Fruit fly (Drosophila melanogaster) whole organism, pupa: ENCODE measurements around the gene CG13699.

Source experiments
- CG10348 ChIP-seq: fragments of 200-800 bp; sonication (Bioruptor generic); IDR thresholded peaks from 2 replicates; pipeline ENCODE4 v1.3.6; 2022; ENCODE audit warnings: missing biosample characterization, missing genetic modification characterization
- CG12605 ChIP-seq: fragments of 200-800 bp; sonication (Bioruptor generic); IDR thresholded peaks from 2 replicates; pipeline ENCODE4 v1.3.6; 2022; ENCODE audit warnings: missing biosample characterization, missing genetic modification characterization
- CG13204 ChIP-seq: fragments of 200-800 bp; sonication (Bioruptor generic); optimal IDR thresholded peaks from 2 replicates; lab custom pipeline; 2018; ENCODE audit warnings: missing biosample characterization, mild to moderate bottlenecking, missing genetic modification characterization, moderate library complexity
- CG14655 ChIP-seq: fragments of 200-800 bp; sonication (Bioruptor generic); optimal IDR thresholded peaks from 3 replicates; lab custom pipeline; 2017; ENCODE audit warnings: mild to moderate bottlenecking, missing biosample characterization, missing genetic modification reagents, missing genetic modification characterization
- CG15710 ChIP-seq: fragments of 200-800 bp; sonication (Bioruptor generic); optimal IDR thresholded peaks from 2 replicates; lab custom pipeline; 2018; ENCODE audit warnings: missing biosample characterization, mild to moderate bottlenecking, missing genetic modification characterization, moderate library complexity
- CG17806 ChIP-seq: fragments of 200-800 bp; sonication (Bioruptor generic); optimal IDR thresholded peaks from 2 replicates; lab custom pipeline; 2018; ENCODE audit warnings: missing biosample characterization, mild to moderate bottlenecking, missing genetic modification characterization, moderate library complexity
- CG32121 ChIP-seq: fragments of 200-800 bp; sonication (Bioruptor generic); IDR thresholded peaks from 2 replicates; pipeline ENCODE4 v1.3.6; 2022; ENCODE audit warnings: missing biosample characterization, missing genetic modification characterization
- CG34367 ChIP-seq: fragments of 200-800 bp; sonication (Bioruptor generic); optimal IDR thresholded peaks from 2 replicates; lab custom pipeline; 2018; ENCODE audit warnings: missing biosample characterization, mild to moderate bottlenecking, missing genetic modification characterization
- CG4496 ChIP-seq: fragments of 200-800 bp; sonication (Bioruptor generic); IDR thresholded peaks from 3 replicates; pipeline ENCODE4 v1.3.6; 2022; ENCODE audit warnings: missing biosample characterization, missing genetic modification characterization
- CG8159 ChIP-seq: fragments of 200-800 bp; sonication (Bioruptor generic); optimal IDR thresholded peaks from 3 replicates; lab custom pipeline; 2018; ENCODE audit warnings: missing biosample characterization, mild to moderate bottlenecking, missing genetic modification characterization, moderate library complexity
- CG8301 ChIP-seq: fragments of 200-800 bp; sonication (Bioruptor generic); optimal IDR thresholded peaks from 2 replicates; lab custom pipeline; 2018; ENCODE audit warnings: missing biosample characterization, mild to moderate bottlenecking, missing genetic modification characterization
- CG9948 ChIP-seq: fragments of 200-800 bp; sonication (Bioruptor generic); optimal IDR thresholded peaks from 2 replicates; lab custom pipeline; 2018; ENCODE audit warnings: missing biosample characterization, mild to moderate bottlenecking, missing genetic modification characterization, moderate library complexity
- D1 ChIP-seq: fragments of 200-800 bp; sonication (Bioruptor generic); optimal IDR thresholded peaks from 2 replicates; lab custom pipeline; 2018; ENCODE audit warnings: missing biosample characterization, mild to moderate bottlenecking, missing genetic modification characterization, moderate library complexity
- EcR ChIP-seq: fragments of 200-800 bp; sonication (Bioruptor generic); optimal IDR thresholded peaks from 3 replicates; lab custom pipeline; 2019; ENCODE audit warnings: missing biosample characterization, missing genetic modification characterization, mild to moderate bottlenecking, moderate library complexity, missing genetic modification reagents
- Ets98B ChIP-seq: fragments of 200-800 bp; sonication (Bioruptor generic); IDR thresholded peaks from 2 replicates; pipeline ENCODE4 v1.3.6; 2022; ENCODE audit warnings: missing biosample characterization, missing genetic modification characterization
- Pif1A ChIP-seq: fragments of 200-800 bp; sonication (Bioruptor generic); optimal IDR thresholded peaks from 3 replicates; lab custom pipeline; 2016; ENCODE audit warnings: missing biosample characterization, missing genetic modification characterization
- Pif1B ChIP-seq: fragments of 200-800 bp; sonication (Bioruptor generic); optimal IDR thresholded peaks from 3 replicates; lab custom pipeline; 2016; ENCODE audit warnings: missing biosample characterization, missing genetic modification characterization
- Snoo ChIP-seq: fragments of 200-800 bp; sonication (Bioruptor generic); optimal IDR thresholded peaks from 3 replicates; lab custom pipeline; 2017; ENCODE audit warnings: missing biosample characterization, mild to moderate bottlenecking, missing genetic modification characterization, inconsistent platforms
- fd96Ca ChIP-seq: fragments of 200-800 bp; sonication (Bioruptor generic); IDR thresholded peaks from 3 replicates; pipeline ENCODE4 v1.3.6; 2022; ENCODE audit warnings: missing biosample characterization, missing genetic modification characterization
- gl ChIP-seq: fragments of 200-800 bp; sonication (Bioruptor generic); optimal IDR thresholded peaks from 2 replicates; lab custom pipeline; 2018; ENCODE audit warnings: missing biosample characterization, mild to moderate bottlenecking, missing genetic modification characterization
- rn ChIP-seq: fragments of 200-800 bp; sonication (Bioruptor generic); IDR thresholded peaks from 2 replicates; pipeline ENCODE4 v1.3.6; 2022; ENCODE audit warnings: missing biosample characterization, missing genetic modification characterization

CG13699 gene

dm6 chr3L:18173668-18174067 lies 11.3 kb upstream of the CG13699 start:
- TF ChIP-seq CG34367 (tag; lab: Kevin White, UChicago) (no peak), gl (tag; lab: Kevin White, UChicago) (no peak), CG4496 (no peak), CG9948 (tag; lab: Kevin White, UChicago) (no peak), CG8301 (tag; lab: Kevin White, UChicago) (no peak), CG17806 (tag; lab: Kevin White, UChicago) (no peak), Ets98B (GFP tag; lab: Robert Waterston, UW) (no peak), fd96Ca (GFP tag; lab: Robert Waterston, UW) (no peak), Snoo (no peak), CG12605 (GFP tag; lab: Robert Waterston, UW) (no peak), CG32121 (no peak), D1 (tag; lab: Kevin White, UChicago) (no peak), CG8159 (no peak), Pif1A (GFP tag; lab: Kevin White, UChicago) (no peak), EcR (GFP tag; lab: Kevin White, UChicago) (no peak), rn (GFP tag; lab: Robert Waterston, UW) (no peak), CG14655 (GFP tag; lab: Kevin White, UChicago) (no peak), CG13204 (GFP tag; lab: Kevin White, UChicago) (no peak), Pif1B (no peak), CG10348 (GFP tag; lab: Robert Waterston, UW) (no peak)

dm6 chr3L:18172064-18172696 lies 9.9 kb upstream of the CG13699 start:
- peak; percentile 37 for TF ChIP-seq CG13204 (GFP tag; lab: Kevin White, UChicago)
- no peak for TF ChIP-seq CG4496
- peak; percentile 95 for TF ChIP-seq EcR (GFP tag; lab: Kevin White, UChicago)
- TF ChIP-seq CG15710 (tag; lab: Kevin White, UChicago): no peak
- TF ChIP-seq CG8159: no peak
- no peak for TF ChIP-seq CG32121
- no peak for TF ChIP-seq D1 (tag; lab: Kevin White, UChicago)

- TF ChIP-seq CG17806 (tag; lab: Kevin White, UChicago): no peak
- TF ChIP-seq Pif1A (GFP tag; lab: Kevin White, UChicago): no peak
- no peak for TF ChIP-seq CG8159
- TF ChIP-seq EcR (GFP tag; lab: Kevin White, UChicago): peak; percentile 54
- TF ChIP-seq Pif1B: no peak
- TF ChIP-seq CG10348 (GFP tag; lab: Robert Waterston, UW): no peak
- TF ChIP-seq CG4496: peak; percentile 28; the same call in 1 of the 3 replicates
- no peak for TF ChIP-seq CG34367 (tag; lab: Kevin White, UChicago)
- no peak for TF ChIP-seq CG32121
- TF ChIP-seq fd96Ca (GFP tag; lab: Robert Waterston, UW): no peak
- TF ChIP-seq CG12605 (GFP tag; lab: Robert Waterston, UW): no peak
- no peak for TF ChIP-seq rn (GFP tag; lab: Robert Waterston, UW)
- no peak for TF ChIP-seq CG13204 (GFP tag; lab: Kevin White, UChicago)
- TF ChIP-seq CG14655 (GFP tag; lab: Kevin White, UChicago): no peak
- no peak for TF ChIP-seq CG9948 (tag; lab: Kevin White, UChicago)
- no peak for TF ChIP-seq CG15710 (tag; lab: Kevin White, UChicago)
- TF ChIP-seq gl (tag; lab: Kevin White, UChicago): no peak
These were observed 8.8 kb upstream of the CG13699 start for dm6 chr3L:18171093-18171492.

dm6 chr3L:18166977-18167528 lies 4.7 kb upstream of the CG13699 start:
- no peak for TF ChIP-seq fd96Ca (GFP tag; lab: Robert Waterston, UW)
- no peak for TF ChIP-seq EcR (GFP tag; lab: Kevin White, UChicago)
- no peak for TF ChIP-seq CG9948 (tag; lab: Kevin White, UChicago)
- TF ChIP-seq D1 (tag; lab: Kevin White, UChicago): peak; percentile 76
- no peak for TF ChIP-seq rn (GFP tag; lab: Robert Waterston, UW)

- no peak for TF ChIP-seq CG9948 (tag; lab: Kevin White, UChicago)
- TF ChIP-seq CG32121: no peak
- no peak for TF ChIP-seq Pif1A (GFP tag; lab: Kevin White, UChicago)
- no peak for TF ChIP-seq Snoo
- no peak for TF ChIP-seq CG17806 (tag; lab: Kevin White, UChicago)
- no peak for TF ChIP-seq CG14655 (GFP tag; lab: Kevin White, UChicago)
- no peak for TF ChIP-seq Ets98B (GFP tag; lab: Robert Waterston, UW)
- no peak for TF ChIP-seq CG8159
- TF ChIP-seq EcR (GFP tag; lab: Kevin White, UChicago): no peak
- no peak for TF ChIP-seq CG12605 (GFP tag; lab: Robert Waterston, UW)
- no peak for TF ChIP-seq CG34367 (tag; lab: Kevin White, UChicago)
- TF ChIP-seq CG8301 (tag; lab: Kevin White, UChicago): no peak
- TF ChIP-seq rn (GFP tag; lab: Robert Waterston, UW): no peak
- TF ChIP-seq CG10348 (GFP tag; lab: Robert Waterston, UW): no peak
- no peak for TF ChIP-seq D1 (tag; lab: Kevin White, UChicago)
- TF ChIP-seq CG4496: no peak
- no peak for TF ChIP-seq Pif1B
- TF ChIP-seq CG13204 (GFP tag; lab: Kevin White, UChicago): no peak
- TF ChIP-seq CG15710 (tag; lab: Kevin White, UChicago): no peak
These were observed 2.5 kb upstream of the CG13699 start for dm6 chr3L:18164804-18165203.

dm6 chr3L:18163127-18163526 lies 805 bp upstream of the CG13699 start:
- TF ChIP-seq EcR (GFP tag; lab: Kevin White, UChicago): no peak
- no peak for TF ChIP-seq CG12605 (GFP tag; lab: Robert Waterston, UW)
- no peak for TF ChIP-seq CG17806 (tag; lab: Kevin White, UChicago)
